Worm (Caenorhabditis elegans) whole organism, young adult: ENCODE measurements around the gene nhr-207.

Experiments used
- B0035.1 ChIP-seq: sonication (generic microtip); optimal IDR thresholded peaks from 2 replicates; lab custom pipeline; 2016; ENCODE audit warnings: missing genetic modification characterization, mild to moderate bottlenecking, missing compliant biosample characterization, missing genotype, missing genetic modification reagents
- F49E8.2 ChIP-seq: sonication (generic microtip); optimal IDR thresholded peaks from 3 replicates; lab custom pipeline; 2017; ENCODE audit warnings: missing genetic modification characterization, mild to moderate bottlenecking, missing compliant biosample characterization, antibody characterized with exemption, moderate library complexity; ENCODE audit not compliant: insufficient read depth
- F52B5.7 ChIP-seq: sonication (generic microtip); optimal IDR thresholded peaks from 2 replicates; lab custom pipeline; 2016; ENCODE audit warnings: mild to moderate bottlenecking, missing genetic modification characterization, missing compliant biosample characterization
- Y53G8AR.9 ChIP-seq: fragments of 200-800 bp; sonication (Bioruptor generic); conservative IDR thresholded peaks from 2 replicates; pipeline ENCODE4 v1.3.6; 2022; ENCODE audit warnings: missing genetic modification reagents, missing genetic modification characterization, missing compliant biosample characterization
- Y79H2A.3 ChIP-seq: fragments of 200-800 bp; sonication (Bioruptor generic); conservative IDR thresholded peaks from 2 replicates; pipeline ENCODE4 v1.3.6; 2022; ENCODE audit warnings: missing genetic modification reagents, missing genetic modification characterization, missing compliant biosample characterization
- ZK185.1 ChIP-seq: sonication (generic microtip); optimal IDR thresholded peaks from 2 replicates; lab custom pipeline; 2016; ENCODE audit warnings: mild to moderate bottlenecking, missing genetic modification characterization, missing compliant biosample characterization; ENCODE audit not compliant: poor library complexity, severe bottlenecking
- akir-1 ChIP-seq: fragments of 200-800 bp; sonication (Bioruptor generic); optimal IDR thresholded peaks from 2 replicates; lab custom pipeline; 2018; ENCODE audit warnings: mild to moderate bottlenecking, missing genetic modification characterization, moderate library complexity, missing compliant biosample characterization
- ama-1 ChIP-seq, 3 experiments: fragments of 150-350 bp in 1 of 3; sonication (generic microtip) in 2 of 3; optimal IDR thresholded peaks; 2 replicates each; lab custom pipeline; 2014 to 2018; ENCODE audit warnings: missing biosample characterization in 2 of 3, missing genetic modification characterization in 2 of 3, missing genetic modification reagents in 2 of 3
- aptf-3 ChIP-seq: fragments of 200-800 bp; sonication (Bioruptor generic); IDR thresholded peaks from 2 replicates; pipeline ENCODE4 v1.3.6; 2022; ENCODE audit warnings: missing genetic modification characterization, missing compliant biosample characterization
- attf-5 ChIP-seq: fragments of 200-800 bp; sonication (Bioruptor generic); optimal IDR thresholded peaks from 2 replicates; lab custom pipeline; 2018; ENCODE audit warnings: mild to moderate bottlenecking, missing genetic modification characterization, missing compliant biosample characterization
- attf-6 ChIP-seq: fragments of 200-800 bp; sonication (Bioruptor generic); IDR thresholded peaks from 2 replicates; pipeline ENCODE4 v1.3.6; 2022; ENCODE audit warnings: missing genetic modification reagents, missing genetic modification characterization, missing compliant biosample characterization
- cebp-1 ChIP-seq, 2 experiments: fragments of 200-800 bp in 1 of 2; sonication (Bioruptor generic) in 1 of 2; sonication (generic microtip) in 1 of 2; IDR thresholded peaks in 1 of 2; optimal IDR thresholded peaks in 1 of 2; 2 replicates each; pipeline versions ENCODE4 v1.3.6 to Lab custom; 2017 to 2022; ENCODE audit warnings: missing compliant biosample characterization in 2 of 2, missing genetic modification characterization in 2 of 2, mild to moderate bottlenecking in 1 of 2, missing genetic modification reagents in 1 of 2, moderate library complexity in 1 of 2
- efl-1 ChIP-seq: fragments of 150-350 bp; optimal IDR thresholded peaks from 2 replicates; lab custom pipeline; 2014; ENCODE audit warnings: missing biosample characterization, missing genetic modification reagents, missing genetic modification characterization
- ekl-4 ChIP-seq: fragments of 200-800 bp; sonication (Bioruptor generic); IDR thresholded peaks from 2 replicates; pipeline ENCODE4 v1.3.6; 2022; ENCODE audit warnings: missing genetic modification reagents, missing genetic modification characterization, missing compliant biosample characterization
- hmg-1.2 ChIP-seq: fragments of 200-800 bp; sonication (Bioruptor generic); IDR thresholded peaks from 2 replicates; pipeline ENCODE4 v1.3.6; 2022; ENCODE audit warnings: missing genetic modification reagents, missing genetic modification characterization, missing compliant biosample characterization
- hrde-1 ChIP-seq: sonication (generic microtip); optimal IDR thresholded peaks from 2 replicates; lab custom pipeline; 2016; ENCODE audit warnings: missing genetic modification characterization, mild to moderate bottlenecking, missing compliant biosample characterization, moderate library complexity, missing genotype, missing genetic modification reagents, borderline replicate concordance
- hsf-1 ChIP-seq: fragments of 200-800 bp; sonication (Bioruptor generic); IDR thresholded peaks from 2 replicates; pipeline ENCODE4 v1.3.6; 2022; ENCODE audit warnings: missing genetic modification reagents, missing genetic modification characterization, missing compliant biosample characterization
- let-607 ChIP-seq, 2 experiments: fragments of 200-800 bp in 1 of 2; sonication (Bioruptor generic) in 1 of 2; sonication (generic microtip) in 1 of 2; optimal IDR thresholded peaks; 2 replicates each; lab custom pipeline; 2016 to 2018; ENCODE audit warnings: mild to moderate bottlenecking in 2 of 2, missing compliant biosample characterization in 2 of 2, missing genetic modification characterization in 2 of 2, moderate library complexity in 2 of 2, missing genotype in 1 of 2
- lin-35 ChIP-seq, 3 experiments: fragments of 150-350 bp in 2 of 3; sonication (generic microtip) in 1 of 3; optimal IDR thresholded peaks; 2 replicates each; lab custom pipeline; 2014 to 2018; ENCODE audit warnings: missing biosample characterization in 3 of 3, missing genetic modification characterization in 3 of 3, missing genetic modification reagents in 3 of 3
- lin-54 ChIP-seq: fragments of 200-800 bp; sonication (Bioruptor generic); optimal IDR thresholded peaks from 2 replicates; lab custom pipeline; 2018; ENCODE audit warnings: mild to moderate bottlenecking, missing genetic modification characterization, missing compliant biosample characterization
- lsl-1 ChIP-seq: fragments of 200-800 bp; sonication (Bioruptor generic); optimal IDR thresholded peaks from 2 replicates; lab custom pipeline; 2018; ENCODE audit warnings: mild to moderate bottlenecking, missing genetic modification characterization, moderate library complexity, missing compliant biosample characterization
- madf-3 ChIP-seq: fragments of 200-800 bp; sonication (Bioruptor generic); IDR thresholded peaks from 2 replicates; pipeline ENCODE4 v1.3.6; 2022; ENCODE audit warnings: missing genetic modification reagents, missing genetic modification characterization, missing compliant biosample characterization
- madf-6 ChIP-seq: fragments of 200-800 bp; sonication (Bioruptor generic); IDR thresholded peaks from 2 replicates; pipeline ENCODE4 v1.3.6; 2022; ENCODE audit warnings: missing genetic modification reagents, missing genetic modification characterization, missing compliant biosample characterization
- nfyb-1 ChIP-seq: fragments of 200-800 bp; sonication (Bioruptor generic); IDR thresholded peaks from 2 replicates; pipeline ENCODE4 v1.3.6; 2022; ENCODE audit warnings: missing genetic modification reagents, missing genetic modification characterization, missing compliant biosample characterization
- nhr-80 ChIP-seq: sonication (generic microtip); optimal IDR thresholded peaks from 2 replicates; lab custom pipeline; 2016; ENCODE audit warnings: missing genetic modification characterization, missing compliant biosample characterization
- pbrm-1 ChIP-seq: fragments of 200-800 bp; sonication (Bioruptor generic); IDR thresholded peaks from 2 replicates; pipeline ENCODE4 v1.3.6; 2022; ENCODE audit warnings: missing genetic modification reagents, missing genetic modification characterization, missing compliant biosample characterization
- rcor-1 ChIP-seq: fragments of 200-800 bp; sonication (Bioruptor generic); IDR thresholded peaks from 2 replicates; pipeline ENCODE4 v1.3.6; 2022; ENCODE audit warnings: missing genetic modification reagents, missing genetic modification characterization, missing compliant biosample characterization
- repo-1 ChIP-seq: sonication (generic microtip); optimal IDR thresholded peaks from 2 replicates; lab custom pipeline; 2017; ENCODE audit warnings: mild to moderate bottlenecking, missing genetic modification characterization, missing compliant biosample characterization
- snpc-3.4 ChIP-seq: sonication (generic microtip); optimal IDR thresholded peaks from 2 replicates; lab custom pipeline; 2017; ENCODE audit warnings: missing genetic modification characterization, mild to moderate bottlenecking, missing compliant biosample characterization, antibody characterized with exemption, moderate library complexity, missing genotype, missing genetic modification reagents
- snpc-4 ChIP-seq, 5 experiments: fragments of 150-350 bp in 1 of 5; sonication (generic microtip) in 4 of 5; optimal IDR thresholded peaks; 2 replicates each; lab custom pipeline; 2014 to 2018; ENCODE audit warnings: missing genetic modification characterization in 5 of 5, missing biosample characterization in 3 of 5, antibody characterized with exemption in 2 of 5, mild to moderate bottlenecking in 2 of 5, missing compliant biosample characterization in 2 of 5, missing genotype in 2 of 5, moderate library complexity in 2 of 5, missing genetic modification reagents in 1 of 5
- sptf-2 ChIP-seq: fragments of 200-800 bp; sonication (Bioruptor generic); optimal IDR thresholded peaks from 2 replicates; lab custom pipeline; 2018; ENCODE audit warnings: mild to moderate bottlenecking, missing genetic modification characterization, missing compliant biosample characterization
- unc-130 ChIP-seq: sonication (generic microtip); optimal IDR thresholded peaks from 2 replicates; lab custom pipeline; 2016; ENCODE audit warnings: missing genetic modification reagents, missing genetic modification characterization, missing compliant biosample characterization
- unc-62 ChIP-seq: fragments of 150-350 bp; optimal IDR thresholded peaks from 2 replicates; lab custom pipeline; 2014; ENCODE audit warnings: missing biosample characterization, missing genetic modification reagents, missing genetic modification characterization
- ztf-26 ChIP-seq: sonication (generic microtip); optimal IDR thresholded peaks from 2 replicates; lab custom pipeline; 2017; ENCODE audit warnings: missing genetic modification characterization, missing compliant biosample characterization

The nhr-207 gene

DNA sequence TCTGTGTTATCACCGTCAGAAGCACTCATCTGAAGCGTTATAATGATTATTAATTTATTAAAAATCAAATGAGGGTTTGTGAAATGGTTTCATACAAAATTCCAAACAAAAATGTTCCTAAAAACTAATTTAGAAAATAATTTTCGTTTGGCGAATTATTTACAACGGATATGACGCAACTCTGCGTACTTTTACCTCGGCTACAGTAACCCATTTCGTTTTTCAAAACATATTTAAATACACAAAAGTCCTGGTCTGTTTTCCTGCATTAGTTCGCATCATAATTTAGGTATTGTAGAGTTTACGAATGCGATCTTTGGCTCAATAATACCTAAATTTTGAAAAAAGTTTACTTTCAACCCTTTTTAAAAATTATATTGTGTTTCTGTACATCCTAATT, 36.2 kb upstream of the nhr-207 start, which contains the start of gene R07B7.2:
R07B7.2 (minus strand) TSS at position 35 of the 400 bp plus-strand sequence.
- TF ChIP-seq hrde-1 = peak; percentile 4
- TF ChIP-seq lsl-1 (GFP tag; lab: Kevin White, UChicago) = peak; percentile 66
- no peak for TF ChIP-seq repo-1 (tag; lab: Kevin White, UChicago)

DNA sequence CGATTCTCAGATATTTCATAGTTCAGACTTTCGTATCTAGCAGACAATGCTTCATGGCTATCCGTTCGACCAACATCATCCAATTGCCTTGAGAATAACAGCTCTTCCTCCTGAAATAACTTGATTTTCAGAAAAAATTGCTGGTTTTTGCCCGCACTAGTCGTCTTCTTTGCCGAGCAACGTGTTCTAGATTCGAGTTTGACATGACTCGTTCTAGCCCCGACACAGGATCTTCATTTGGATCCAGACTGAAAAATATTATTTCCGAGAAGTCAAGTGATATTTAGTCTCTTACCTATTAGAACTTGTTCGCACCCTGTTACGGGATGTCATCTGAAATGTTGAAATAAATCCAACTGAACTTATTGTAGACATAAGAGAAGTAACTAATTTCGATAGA, 32.9 kb upstream of the nhr-207 start, which contains the start of gene clh-6:
clh-6 (minus strand) TSS at position 333 of the 400 bp plus-strand sequence.
- no peak for TF ChIP-seq cebp-1 (GFP tag; IDR thresholded peaks at IDR 0.05; lab: Robert Waterston, UW)
- TF ChIP-seq cebp-1 (tag; optimal IDR thresholded peaks at IDR 0.05; lab: Kevin White, UChicago) = peak; percentile 35
- TF ChIP-seq nfyb-1 = peak; percentile 50; the same call in 1 of the 2 replicates
- TF ChIP-seq pbrm-1 (GFP tag; lab: Robert Waterston, UW) = no peak
- 0 out of 2 replicates have a peak, but pooled peaks have one; percentile 29 for TF ChIP-seq attf-6 (GFP tag; lab: Robert Waterston, UW)
- peak; percentile 28 for TF ChIP-seq akir-1 (GFP tag; lab: Kevin White, UChicago)
- no peak for TF ChIP-seq unc-62 (GFP tag; lab: Kevin White, UChicago)
- TF ChIP-seq madf-6 (GFP tag; lab: Robert Waterston, UW) = 0 out of 2 replicates have a peak, but pooled peaks have one; percentile 33
- no peak for TF ChIP-seq rcor-1 (GFP tag; lab: Robert Waterston, UW)
- TF ChIP-seq snpc-3.4 (tag; lab: Kevin White, UChicago) = peak; percentile 51
- peak; percentile 38 for TF ChIP-seq ama-1 (optimal IDR thresholded peaks at IDR 0.05; lab: Kevin White, UChicago)
- peak; percentile 14 to 72 for TF ChIP-seq ama-1 (GFP tag; optimal IDR thresholded peaks at IDR 0.05; lab: Kevin White, UChicago)
- TF ChIP-seq hsf-1 (GFP tag; lab: Robert Waterston, UW) = peak; percentile 51; the same call in 1 of the 2 replicates
- TF ChIP-seq Y79H2A.3 (GFP tag; lab: Robert Waterston, UW) = no peak
- peak; percentile 12 for TF ChIP-seq B0035.1 (tag; lab: Kevin White, UChicago)
- no peak for TF ChIP-seq nhr-80 (tag; lab: Kevin White, UChicago)
- TF ChIP-seq lin-35 (GFP tag; optimal IDR thresholded peaks at IDR 0.05; lab: Kevin White, UChicago) = peak in 1 of 3 experiments; percentile 49
- peak; percentile 69; the same call in 1 of the 2 replicates for TF ChIP-seq Y53G8AR.9 (GFP tag; lab: Robert Waterston, UW)
- peak; percentile 12 for TF ChIP-seq F49E8.2
- TF ChIP-seq repo-1 (tag; lab: Kevin White, UChicago) = peak; percentile 69
- no peak for TF ChIP-seq let-607 (tag; optimal IDR thresholded peaks at IDR 0.05; lab: Kevin White, UChicago)
- TF ChIP-seq ekl-4 = 0 out of 2 replicates have a peak, but pooled peaks have one; percentile 40
- no peak for TF ChIP-seq F52B5.7 (tag; lab: Kevin White, UChicago)
- no peak for TF ChIP-seq aptf-3 (GFP tag; lab: Robert Waterston, UW)
- TF ChIP-seq snpc-4 (GFP tag; optimal IDR thresholded peaks at IDR 0.05; lab: Kevin White, UChicago) = no peak
- TF ChIP-seq snpc-4 (tag; optimal IDR thresholded peaks at IDR 0.05; lab: Kevin White, UChicago) = peak in 1 of 4 experiments; percentile 18
- TF ChIP-seq ztf-26 = peak; percentile 36

ce11 chrV:12065369-12065768, 30.6 kb upstream of the nhr-207 start, which contains the start of gene pqn-53:
Gene pqn-53 (minus strand): TSS chrV:12065391.
- 0 out of 2 replicates have a peak, but pooled peaks have one; percentile 48 for TF ChIP-seq madf-3
- TF ChIP-seq sptf-2 = no peak
- 0 out of 2 replicates have a peak, but pooled peaks have one; percentile 31 for TF ChIP-seq ekl-4
- TF ChIP-seq cebp-1 (GFP tag; IDR thresholded peaks at IDR 0.05; lab: Robert Waterston, UW) = no peak
- TF ChIP-seq cebp-1 (tag; optimal IDR thresholded peaks at IDR 0.05; lab: Kevin White, UChicago) = peak; percentile 36
- peak; percentile 26; the same call in 1 of the 2 replicates for TF ChIP-seq hmg-1.2 (GFP tag; lab: Robert Waterston, UW)
- 0 out of 2 replicates have a peak, but pooled peaks have one; percentile 31 for TF ChIP-seq attf-6 (GFP tag; lab: Robert Waterston, UW)
- no peak for TF ChIP-seq efl-1
- TF ChIP-seq lin-54 (GFP tag; lab: Kevin White, UChicago) = peak; percentile 23
- peak; percentile 12 for TF ChIP-seq nhr-80 (tag; lab: Kevin White, UChicago)
- TF ChIP-seq attf-5 = peak; percentile 21
- 0 out of 2 replicates have a peak, but pooled peaks have one; percentile 26 for TF ChIP-seq madf-6 (GFP tag; lab: Robert Waterston, UW)
- peak; percentile 8 for TF ChIP-seq ZK185.1 (tag; lab: Kevin White, UChicago)
- no peak for TF ChIP-seq unc-130 (GFP tag; lab: Kevin White, UChicago)
